Worm (Caenorhabditis elegans): ENCODE results near the gene pcs-1.
A peak's percentile ranks its signal among the peaks of the same experiment; 100 is the strongest.

Gene pcs-1

ce11 chrII:11614103-11614857, 36.7 kb upstream of the pcs-1 start (continued):
- peak in 1 of 2 experiments; percentile 9 for TF ChIP-seq lsy-2 (tag; optimal IDR thresholded peaks at IDR 0.05)
- no peak for TF ChIP-seq fkh-10 (GFP tag; optimal IDR thresholded peaks at IDR 0.05)
- TF ChIP-seq aha-1 (tag) = peak; percentile 95
- no peak for TF ChIP-seq nhr-6 (tag; optimal IDR thresholded peaks at IDR 0.05)
- TF ChIP-seq F10B5.3 (tag; optimal IDR thresholded peaks at IDR 0.05) = peak; percentile 5
- TF ChIP-seq mep-1 (tag; optimal IDR thresholded peaks at IDR 0.05) = peak; percentile 61
- no peak for TF ChIP-seq nhr-76 (tag; optimal IDR thresholded peaks at IDR 0.05)
- peak; percentile 18 for TF ChIP-seq duxl-1 (tag; optimal IDR thresholded peaks at IDR 0.05; ENCODE audit: poor library complexity)
- TF ChIP-seq unc-62 (GFP tag; optimal IDR thresholded peaks at IDR 0.05 in 1 of 2) = peak in 1 of 2 experiments; percentile 47
- no peak for TF ChIP-seq unc-62 (tag; optimal IDR thresholded peaks at IDR 0.05)
- no peak for TF ChIP-seq mxl-3 (GFP tag; optimal IDR thresholded peaks at IDR 0.05)
- TF ChIP-seq egl-43 (GFP tag; IDR thresholded peaks at IDR 0.05) = no peak
- TF ChIP-seq ZK546.5 (tag; optimal IDR thresholded peaks at IDR 0.05) = no peak
- no peak for TF ChIP-seq tra-1 (GFP tag; IDR thresholded peaks at IDR 0.05)
- TF ChIP-seq F37D6.2 (tag; optimal IDR thresholded peaks at IDR 0.05) = peak; percentile 17

- TF ChIP-seq hlh-30 (tag; optimal IDR thresholded peaks at IDR 0.05; ENCODE audit: insufficient read depth) (peak; percentile 52), daf-16 (GFP tag; optimal IDR thresholded peaks at IDR 0.05) (no peak), daf-16 (tag; optimal IDR thresholded peaks at IDR 0.05) (peak; percentile 57), mdl-1 (tag; optimal IDR thresholded peaks at IDR 0.05) (peak in 1 of 2 experiments; percentile 29), lin-29 (GFP tag; IDR thresholded peaks at IDR 0.05) (no peak), dmd-6 (GFP tag; IDR thresholded peaks at IDR 0.05) (peak; percentile 50), dve-1 (tag; optimal IDR thresholded peaks at IDR 0.05; ENCODE audit: insufficient read depth) (peak; percentile 2), snpc-1.2 (GFP tag; IDR thresholded peaks at IDR 0.05) (no peak), mxl-3 (GFP tag; optimal IDR thresholded peaks at IDR 0.05) (peak; percentile 9), lim-7 (GFP tag; IDR thresholded peaks at IDR 0.05) (0 out of 2 replicates have a peak, but pooled peaks have one; percentile 51), unc-39 (tag; optimal IDR thresholded peaks at IDR 0.05) (no peak), hlh-11 (tag; optimal IDR thresholded peaks at IDR 0.05) (peak; percentile 17)
Measured at ce11 chrII:11612034-11612723, 34.6 kb upstream of the pcs-1 start, which contains the start of gene F07A11.5. F07A11.5 (plus strand) TSS chrII:11612300.

DNA sequence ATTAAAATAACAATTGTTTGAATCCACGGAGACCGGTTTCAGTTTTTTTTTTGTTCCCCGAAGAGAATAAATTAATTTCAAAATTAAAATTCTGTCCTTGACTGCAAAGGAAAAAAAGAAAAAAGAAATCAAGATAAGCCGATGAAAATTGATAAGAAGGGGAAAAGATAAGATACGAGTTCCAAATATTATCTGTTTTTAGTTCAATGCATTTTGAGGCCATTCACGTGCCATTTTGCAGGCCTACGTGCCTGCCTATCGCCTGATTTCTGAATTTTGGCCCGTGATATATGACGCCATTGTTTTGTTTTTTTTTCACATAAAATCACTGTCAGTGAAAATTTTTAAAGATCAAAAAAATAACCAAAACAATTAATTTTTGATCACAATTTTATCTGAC, 33.9 kb upstream of the pcs-1 start:
- no peak for TF ChIP-seq Y5F2A.4 (GFP tag; optimal IDR thresholded peaks at IDR 0.05)
- TF ChIP-seq fos-1 (tag; optimal IDR thresholded peaks at IDR 0.05) = no peak
- TF ChIP-seq arid-1 (GFP tag; conservative IDR thresholded peaks at IDR 0.05) = no peak
- no peak for TF ChIP-seq lin-15B (tag; optimal IDR thresholded peaks at IDR 0.05)
- TF ChIP-seq ces-1 (GFP tag; optimal IDR thresholded peaks at IDR 0.05) = no peak
- TF ChIP-seq zag-1 (tag; optimal IDR thresholded peaks at IDR 0.05) = no peak
- TF ChIP-seq pqm-1 (tag; optimal IDR thresholded peaks at IDR 0.05) = peak; percentile 62
- TF ChIP-seq ceh-20 (GFP tag; IDR thresholded peaks at IDR 0.05) = no peak
- TF ChIP-seq nhr-76 (tag; optimal IDR thresholded peaks at IDR 0.05) = no peak
- TF ChIP-seq hlh-11 (tag; optimal IDR thresholded peaks at IDR 0.05) = peak; percentile 57
- TF ChIP-seq zip-11 (GFP tag; IDR thresholded peaks at IDR 0.05) = no peak
- TF ChIP-seq saeg-2 (GFP tag; IDR thresholded peaks at IDR 0.05) = no peak
- no peak for TF ChIP-seq nhr-102 (tag; optimal IDR thresholded peaks at IDR 0.05)
- no peak for TF ChIP-seq sdz-12 (GFP tag; optimal IDR thresholded peaks at IDR 0.05)
- no peak for TF ChIP-seq egl-43 (GFP tag; IDR thresholded peaks at IDR 0.05)
- no peak for TF ChIP-seq F10B5.3 (tag; optimal IDR thresholded peaks at IDR 0.05)
- no peak for TF ChIP-seq spr-3 (GFP tag; optimal IDR thresholded peaks at IDR 0.05)
- TF ChIP-seq attf-4 (tag; optimal IDR thresholded peaks at IDR 0.05) = no peak
- TF ChIP-seq Y105C5A.15 (GFP tag; IDR thresholded peaks at IDR 0.05) = no peak
- no peak for TF ChIP-seq ceh-82 (tag; optimal IDR thresholded peaks at IDR 0.05)
- TF ChIP-seq ceh-62 (tag; optimal IDR thresholded peaks at IDR 0.05) = no peak
- TF ChIP-seq set-16 (GFP tag; IDR thresholded peaks at IDR 0.05) = no peak
- TF ChIP-seq mdt-29 (GFP tag; IDR thresholded peaks at IDR 0.05) = no peak
- TF ChIP-seq unc-130 (GFP tag; optimal IDR thresholded peaks at IDR 0.05) = no peak
- TF ChIP-seq mes-2 (tag; optimal IDR thresholded peaks at IDR 0.05; ENCODE audit: poor library complexity, severe bottlenecking) = no peak
- peak; percentile 52 for TF ChIP-seq dve-1 (tag; optimal IDR thresholded peaks at IDR 0.05; ENCODE audit: insufficient read depth)
